Worm (Caenorhabditis elegans) whole organism, early embryonic: Measurements from ENCODE around the gene pdha-1.

Experiments used
- aly-1 ChIP-seq: sonication (generic microtip); optimal IDR thresholded peaks from 2 replicates; lab custom pipeline; 2016; ENCODE audit warnings: missing genetic modification characterization, missing compliant biosample characterization
- ceh-13 ChIP-seq: fragments of 200-800 bp; sonication (Bioruptor generic); optimal IDR thresholded peaks from 2 replicates; lab custom pipeline; 2018; ENCODE audit warnings: mild to moderate bottlenecking, missing genetic modification characterization, missing compliant biosample characterization
- hmbx-1 ChIP-seq: sonication (generic microtip); optimal IDR thresholded peaks from 2 replicates; lab custom pipeline; 2016; ENCODE audit warnings: mild to moderate bottlenecking, missing genetic modification characterization, missing compliant biosample characterization
- sea-1 ChIP-seq: fragments of 200-800 bp; sonication (Bioruptor generic); conservative IDR thresholded peaks from 2 replicates; pipeline ENCODE4 v1.3.6; 2022; ENCODE audit warnings: missing genetic modification characterization, missing compliant biosample characterization
- tra-4 ChIP-seq: sonication (generic microtip); optimal IDR thresholded peaks from 2 replicates; lab custom pipeline; 2017; ENCODE audit warnings: missing genetic modification characterization, missing compliant biosample characterization

DNA sequence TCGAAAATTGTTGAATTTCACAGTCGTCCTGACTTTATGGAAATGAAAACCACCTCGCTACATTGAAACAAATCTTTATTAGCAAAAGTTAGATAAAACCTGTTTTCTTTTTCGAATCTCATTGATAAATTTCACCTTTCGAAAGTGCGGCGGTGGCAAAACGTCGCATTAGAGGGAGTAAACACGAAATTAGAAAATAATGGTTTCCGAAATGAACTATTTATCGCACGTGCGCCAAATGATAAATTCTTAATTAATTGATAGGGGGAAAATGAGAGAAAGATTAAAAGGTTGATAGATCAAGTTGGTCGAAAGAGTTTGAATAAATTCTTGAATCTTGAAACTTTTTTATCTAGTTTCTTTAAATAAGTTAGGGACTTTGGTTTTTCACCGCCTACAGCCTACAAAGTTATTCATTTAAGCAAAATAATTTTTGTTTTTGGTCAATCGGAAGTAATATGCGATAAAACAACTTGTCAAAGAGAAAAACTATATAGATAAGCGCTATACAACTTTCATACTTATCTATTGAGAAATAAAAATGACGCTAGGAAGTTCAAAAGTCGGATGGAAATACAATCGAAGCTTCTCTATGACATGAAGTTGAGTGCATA, 5.0 kb downstream of the pdha-1 start:
- TF ChIP-seq sea-1 (GFP tag; lab: Robert Waterston, UW) (no peak), ceh-13 (GFP tag; lab: Kevin White, UChicago) (no peak), aly-1 (tag; lab: Kevin White, UChicago) (no peak), hmbx-1 (no peak), tra-4 (tag; lab: Kevin White, UChicago) (no peak)
